Fruit fly (Drosophila melanogaster): Measurements from ENCODE around the gene beta-Spec.

beta-Spec gene

DNA sequence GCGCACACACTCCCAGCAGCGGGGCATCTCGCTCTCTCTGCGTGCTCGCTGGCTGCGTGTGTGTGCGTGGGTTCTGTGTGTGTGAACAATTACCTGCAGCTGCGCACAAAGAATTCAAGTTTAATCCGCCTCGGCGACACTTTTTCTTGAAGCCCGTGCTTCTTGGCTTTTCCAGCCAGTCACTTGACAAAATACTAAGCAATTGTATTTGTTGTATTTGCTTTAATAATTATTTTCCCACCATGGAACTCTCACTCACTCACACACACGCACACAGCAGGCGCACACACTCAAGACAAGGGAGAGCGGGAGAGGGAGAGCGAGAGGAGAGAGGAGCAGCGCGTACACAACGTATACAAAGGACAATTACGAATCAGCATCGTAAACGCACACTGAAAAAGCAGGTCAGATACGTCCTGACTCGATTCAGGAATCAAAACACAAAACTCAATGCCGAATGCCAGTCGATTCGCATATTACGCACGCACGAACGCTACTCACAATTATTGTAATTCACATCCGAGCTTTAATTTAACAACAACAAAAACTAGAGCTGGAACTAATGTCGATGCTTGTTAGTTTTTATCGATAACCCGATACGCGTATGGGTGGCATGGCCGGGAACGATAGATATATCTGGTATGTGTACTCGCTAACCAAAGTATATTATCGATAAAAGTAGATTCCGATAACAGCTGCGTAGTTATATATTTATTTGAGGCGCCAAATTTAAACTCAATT lies 5.0 kb upstream of the beta-Spec start, which contains the start of gene RhoGAPp190 (continued):
- TF ChIP-seq CG8119 (GFP tag; IDR thresholded peaks at IDR 0.05) (no peak), Gug (GFP tag; IDR thresholded peaks at IDR 0.05) (no peak), CG6808 (GFP tag; optimal IDR thresholded peaks at IDR 0.05) (no peak), Sox14 (GFP tag; optimal IDR thresholded peaks at IDR 0.05) (peak; percentile 42), Hr39 (GFP tag; optimal IDR thresholded peaks at IDR 0.05) (no peak), CG11902 (GFP tag; optimal IDR thresholded peaks at IDR 0.05) (no peak), achi (GFP tag; optimal IDR thresholded peaks at IDR 0.05) (no peak), fd59A (GFP tag; optimal IDR thresholded peaks at IDR 0.05) (no peak), CG11762 (GFP tag; optimal IDR thresholded peaks at IDR 0.05; ENCODE audit: insufficient read depth) (no peak), Eip78C (GFP tag) (peak; percentile 28), lz (GFP tag; optimal IDR thresholded peaks at IDR 0.05) (no peak), CG11294 (GFP tag; IDR thresholded peaks at IDR 0.05) (no peak), ss (GFP tag; optimal IDR thresholded peaks at IDR 0.05) (peak in 1 of 2 experiments; percentile 41), CG10669 (GFP tag; optimal IDR thresholded peaks at IDR 0.05) (no peak)

DNA sequence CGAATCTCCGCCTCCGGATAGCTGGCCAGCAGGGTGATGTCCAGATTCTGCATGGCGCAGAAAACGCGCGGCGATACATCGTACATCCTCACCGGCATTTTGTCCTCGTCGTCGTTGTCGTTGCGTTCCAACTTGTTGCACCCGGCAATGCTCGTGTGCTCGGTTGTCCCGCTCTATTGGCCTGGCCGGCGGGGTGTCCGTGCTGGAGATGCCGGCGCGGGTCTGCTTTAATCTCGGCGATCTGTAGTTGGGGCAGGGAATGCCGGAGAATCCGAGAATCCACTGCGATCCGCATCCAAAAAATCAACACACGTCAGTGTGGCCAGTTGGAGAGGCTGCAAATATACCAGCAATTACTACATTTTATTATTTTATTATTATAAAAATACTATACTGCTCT lies 671 bp upstream of the beta-Spec start, which contains the start of gene IntS2:
IntS2 (minus strand) TSS at position 318 of the 400 bp plus-strand sequence.
- no peak for TF ChIP-seq vri (GFP tag; optimal IDR thresholded peaks at IDR 0.05)
- TF ChIP-seq fd85E (GFP tag; optimal IDR thresholded peaks at IDR 0.05) = no peak
- TF ChIP-seq Hr4 (GFP tag; optimal IDR thresholded peaks at IDR 0.05) = no peak
- no peak for TF ChIP-seq CG15336 (GFP tag; IDR thresholded peaks at IDR 0.05)
- no peak for TF ChIP-seq CG3032 (tag; optimal IDR thresholded peaks at IDR 0.05)
- TF ChIP-seq Sox14 (GFP tag; optimal IDR thresholded peaks at IDR 0.05) = no peak
- TF ChIP-seq CG16779 (tag; optimal IDR thresholded peaks at IDR 0.05) = no peak

DNA sequence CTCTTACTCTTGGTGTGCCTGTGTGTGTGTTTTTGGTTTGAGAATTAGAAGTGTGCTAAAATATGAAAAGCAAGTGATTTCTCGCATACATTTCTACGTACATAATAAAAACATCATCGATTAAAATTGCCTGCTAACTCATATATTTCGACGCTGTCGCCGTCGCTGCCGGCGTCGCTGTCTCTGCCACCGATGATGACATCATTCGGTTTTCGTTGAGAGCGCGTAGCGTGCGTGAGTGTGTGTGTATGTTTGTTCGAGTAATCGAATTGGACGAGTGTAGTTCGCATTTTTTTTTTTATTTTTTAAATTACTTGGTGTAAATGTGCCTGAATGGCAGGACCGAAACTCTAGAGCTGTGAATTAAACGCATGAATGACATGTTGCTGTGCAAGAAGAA lies 544 bp downstream of the beta-Spec start:
- peak; percentile 62 for TF ChIP-seq Eip78C (GFP tag)
- no peak for TF ChIP-seq CG6163 (GFP tag; IDR thresholded peaks at IDR 0.05)
- no peak for TF ChIP-seq CG11902 (GFP tag; optimal IDR thresholded peaks at IDR 0.05)
- peak; percentile 77 for TF ChIP-seq vri (GFP tag; optimal IDR thresholded peaks at IDR 0.05)

DNA sequence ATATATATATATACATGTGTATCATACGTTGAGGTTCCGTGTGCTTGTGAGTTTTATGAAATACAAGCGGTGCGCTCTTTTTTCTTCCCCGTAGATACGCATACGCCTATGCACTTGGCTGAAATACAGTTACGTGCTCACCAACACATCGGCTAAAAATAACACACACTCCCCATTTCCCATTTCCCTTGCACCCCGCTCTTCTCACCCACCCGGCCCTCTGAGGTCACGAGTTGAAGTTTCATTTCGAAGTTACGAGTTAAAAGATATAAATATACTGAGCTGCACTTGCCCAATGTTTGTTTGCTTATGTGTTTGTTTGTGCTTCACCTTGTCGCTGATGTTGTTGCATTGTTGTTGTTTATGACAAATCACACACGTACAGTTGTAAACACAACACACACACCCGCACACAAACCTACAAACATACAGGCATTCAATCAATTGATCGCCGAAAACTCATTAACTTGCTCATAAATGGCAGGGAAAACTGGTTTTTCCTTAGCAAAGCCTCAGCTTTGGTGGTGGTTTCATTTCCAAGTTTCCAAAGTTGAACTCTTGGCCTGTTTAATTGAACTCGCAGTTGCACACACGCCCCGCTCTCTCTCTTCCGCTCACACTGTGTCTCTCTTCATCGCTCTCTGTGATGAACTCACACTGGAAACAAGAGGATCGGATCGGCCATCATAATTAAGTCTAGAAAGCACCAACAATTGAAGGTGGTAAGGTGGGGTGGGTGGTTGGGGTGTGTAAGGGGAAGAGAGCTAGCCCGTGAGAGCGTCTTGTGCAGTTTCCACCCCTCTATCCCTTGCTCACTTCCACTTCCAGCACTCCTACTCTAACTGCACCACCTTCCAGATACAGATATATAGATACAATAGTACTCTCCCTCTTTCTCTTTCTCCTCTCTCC lies 1.3 kb downstream of the beta-Spec start:
- peak; percentile 28; the same call in 1 of the 2 replicates for TF ChIP-seq CG15336 (GFP tag; IDR thresholded peaks at IDR 0.05)
- no peak for TF ChIP-seq CG11762 (GFP tag; optimal IDR thresholded peaks at IDR 0.05; ENCODE audit: insufficient read depth)
- peak; percentile 72 for TF ChIP-seq Lpt (GFP tag; optimal IDR thresholded peaks at IDR 0.05)
- TF ChIP-seq CG6163 (GFP tag; IDR thresholded peaks at IDR 0.05) = 0 out of 3 replicates have a peak, but pooled peaks have one; percentile 25
- peak; percentile 30; the same call in 1 of the 3 replicates for TF ChIP-seq CG8119 (GFP tag; IDR thresholded peaks at IDR 0.05)
- TF ChIP-seq Eip78C (GFP tag) = peak; percentile 51
- TF ChIP-seq CG3032 (tag; optimal IDR thresholded peaks at IDR 0.05) = no peak
- TF ChIP-seq CG6854 (GFP tag; optimal IDR thresholded peaks at IDR 0.05) = no peak
- peak; percentile 72 for TF ChIP-seq fkh (GFP tag; optimal IDR thresholded peaks at IDR 0.05)
- peak; percentile 84 for TF ChIP-seq svp (GFP tag)

DNA sequence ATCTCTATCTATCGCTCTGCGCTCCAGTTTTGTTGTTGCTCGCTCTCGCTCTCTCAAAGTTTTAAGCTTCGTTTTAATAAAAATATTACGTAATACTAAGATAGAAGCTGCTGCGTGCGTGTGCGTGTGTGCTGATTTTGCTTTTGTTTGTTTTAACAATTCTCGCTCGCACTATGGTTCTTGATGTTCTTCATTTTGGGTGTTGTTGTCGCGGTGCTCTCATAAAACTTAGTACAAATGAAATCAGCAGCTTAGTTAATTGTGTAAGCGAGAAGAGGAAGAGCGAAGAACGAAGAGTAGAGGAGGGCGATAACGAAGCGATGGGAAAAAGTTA lies 1.9 kb downstream of the beta-Spec start:
- TF ChIP-seq CG3032 (tag; optimal IDR thresholded peaks at IDR 0.05) (no peak), vri (GFP tag; optimal IDR thresholded peaks at IDR 0.05) (peak; percentile 88)

DNA sequence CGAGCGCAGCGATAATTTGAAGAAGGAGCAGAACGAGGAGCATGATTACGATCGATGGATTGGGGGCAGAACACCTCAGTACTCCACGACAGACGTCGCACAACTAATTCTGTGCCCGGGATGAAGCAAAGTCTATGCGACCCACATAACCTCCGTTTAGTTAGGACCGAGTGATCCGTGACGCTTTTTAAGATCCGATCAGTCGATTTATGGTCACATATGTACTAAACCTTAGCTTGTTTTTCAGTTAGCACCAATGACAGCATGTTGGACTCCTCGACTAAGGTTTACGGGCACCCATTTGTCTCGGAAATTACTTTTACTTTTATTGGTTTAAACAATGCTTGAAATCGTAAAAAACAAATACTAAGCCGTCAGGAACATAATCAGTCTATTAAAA lies 14.6 kb downstream of the beta-Spec start, which contains the start of gene CG12990:
CG12990 (minus strand) TSS at position 101 of the 400 bp plus-strand sequence.
- TF ChIP-seq CG9139 (GFP tag; optimal IDR thresholded peaks at IDR 0.05) (no peak), OdsH (GFP tag; optimal IDR thresholded peaks at IDR 0.05) (no peak), CG31627 (GFP tag; optimal IDR thresholded peaks at IDR 0.05) (no peak), Hr4 (GFP tag; optimal IDR thresholded peaks at IDR 0.05) (no peak), fkh (GFP tag; optimal IDR thresholded peaks at IDR 0.05) (no peak), Eip78C (GFP tag) (no peak), Eip75B (GFP tag; optimal IDR thresholded peaks at IDR 0.05) (no peak), Hr39 (GFP tag; optimal IDR thresholded peaks at IDR 0.05) (no peak), spab (GFP tag; optimal IDR thresholded peaks at IDR 0.05) (no peak), CG6163 (GFP tag; IDR thresholded peaks at IDR 0.05) (no peak), achi (GFP tag; optimal IDR thresholded peaks at IDR 0.05) (no peak)
